Worm (Caenorhabditis elegans) whole organism, early embryonic: ENCODE results near the gene T20B3.1.

Experiments
- B0310.2 ChIP-seq: sonication (generic microtip); optimal IDR thresholded peaks from 2 replicates; lab custom pipeline; 2016; ENCODE audit warnings: mild to moderate bottlenecking, missing genetic modification characterization, missing compliant biosample characterization
- F13C5.2 ChIP-seq: sonication (generic microtip); optimal IDR thresholded peaks from 2 replicates; lab custom pipeline; 2017; ENCODE audit warnings: mild to moderate bottlenecking, missing genetic modification characterization, inconsistent platforms, missing compliant biosample characterization
- ama-1 ChIP-seq: fragments of 150-350 bp; optimal IDR thresholded peaks from 2 replicates; lab custom pipeline; 2014
- ceh-36 ChIP-seq: sonication (generic microtip); optimal IDR thresholded peaks from 2 replicates; lab custom pipeline; 2016; ENCODE audit warnings: missing genetic modification characterization, inconsistent platforms, missing compliant biosample characterization
- ets-7 ChIP-seq: sonication (generic microtip); optimal IDR thresholded peaks from 2 replicates; lab custom pipeline; 2016; ENCODE audit warnings: missing genotype, missing genetic modification characterization, missing compliant biosample characterization
- flt-1 ChIP-seq: fragments of 200-800 bp; sonication (Bioruptor generic); IDR thresholded peaks from 2 replicates; pipeline ENCODE4 v1.3.6; 2022; ENCODE audit warnings: missing genetic modification characterization, missing compliant biosample characterization
- hmg-4 ChIP-seq: fragments of 200-800 bp; sonication (Bioruptor generic); optimal IDR thresholded peaks from 2 replicates; lab custom pipeline; 2018; ENCODE audit warnings: mild to moderate bottlenecking, missing genetic modification characterization, missing compliant biosample characterization
- hnd-1 ChIP-seq: sonication (generic microtip); optimal IDR thresholded peaks from 2 replicates; lab custom pipeline; 2016; ENCODE audit warnings: missing genetic modification characterization, missing compliant biosample characterization
- pes-1 ChIP-seq: fragments of 200-800 bp; sonication (Bioruptor generic); IDR thresholded peaks from 2 replicates; pipeline ENCODE4 v1.3.6; 2022; ENCODE audit warnings: missing genetic modification reagents, missing genetic modification characterization, missing compliant biosample characterization
- scrt-1 ChIP-seq: fragments of 200-800 bp; sonication (Bioruptor generic); IDR thresholded peaks from 2 replicates; pipeline ENCODE4 v1.3.6; 2022; ENCODE audit warnings: missing genetic modification characterization, missing compliant biosample characterization
- sea-1 ChIP-seq: fragments of 200-800 bp; sonication (Bioruptor generic); conservative IDR thresholded peaks from 2 replicates; pipeline ENCODE4 v1.3.6; 2022; ENCODE audit warnings: missing genetic modification characterization, missing compliant biosample characterization
- tbx-37 ChIP-seq: fragments of 200-800 bp; sonication (Bioruptor generic); conservative IDR thresholded peaks from 2 replicates; pipeline ENCODE4 v1.3.6; 2022; ENCODE audit warnings: missing genetic modification reagents, missing genetic modification characterization, missing compliant biosample characterization
- tra-4 ChIP-seq: sonication (generic microtip); optimal IDR thresholded peaks from 2 replicates; lab custom pipeline; 2017; ENCODE audit warnings: missing genetic modification characterization, missing compliant biosample characterization

ce11 chrV:16794828-16795354 lies 20.5 kb upstream of the T20B3.1 start, which contains the start of the genes ctps-1 and pus-1:
- TF ChIP-seq pes-1 (GFP tag; lab: Robert Waterston, UW), result no peak
- no peak for TF ChIP-seq hnd-1 (tag; lab: Kevin White, UChicago)
- TF ChIP-seq B0310.2 (tag; lab: Kevin White, UChicago), result no peak
- no peak for TF ChIP-seq hmg-4
- no peak for TF ChIP-seq scrt-1 (GFP tag; lab: Robert Waterston, UW)
- no peak for TF ChIP-seq F13C5.2 (tag; lab: Kevin White, UChicago)
- no peak for TF ChIP-seq ama-1
- TF ChIP-seq flt-1 (GFP tag; lab: Robert Waterston, UW), result 0 out of 2 replicates have a peak, but pooled peaks have one; percentile 18
- TF ChIP-seq ceh-36 (tag; lab: Kevin White, UChicago), result no peak
- TF ChIP-seq sea-1 (GFP tag; lab: Robert Waterston, UW), result no peak
- no peak for TF ChIP-seq tra-4 (tag; lab: Kevin White, UChicago)
- no peak for TF ChIP-seq tbx-37 (GFP tag; lab: Robert Waterston, UW)
- no peak for TF ChIP-seq ets-7
